Worm (Caenorhabditis elegans) whole organism, L4/young adult: ENCODE measurements around the gene K07F5.22.

Experiments
- W03F9.2 ChIP-seq: fragments of 150-350 bp; optimal IDR thresholded peaks from 2 replicates; lab custom pipeline; 2014; ENCODE audit warnings: missing biosample characterization, missing genetic modification characterization
- dao-5 ChIP-seq: sonication (generic microtip); optimal IDR thresholded peaks from 2 replicates; lab custom pipeline; 2016; ENCODE audit warnings: missing genotype, missing genetic modification characterization, moderate library complexity, missing compliant biosample characterization
- him-1 ChIP-seq: sonication (generic microtip); optimal IDR thresholded peaks from 2 replicates; lab custom pipeline; 2016; ENCODE audit warnings: missing genotype, missing genetic modification reagents, missing genetic modification characterization, missing compliant biosample characterization

DNA sequence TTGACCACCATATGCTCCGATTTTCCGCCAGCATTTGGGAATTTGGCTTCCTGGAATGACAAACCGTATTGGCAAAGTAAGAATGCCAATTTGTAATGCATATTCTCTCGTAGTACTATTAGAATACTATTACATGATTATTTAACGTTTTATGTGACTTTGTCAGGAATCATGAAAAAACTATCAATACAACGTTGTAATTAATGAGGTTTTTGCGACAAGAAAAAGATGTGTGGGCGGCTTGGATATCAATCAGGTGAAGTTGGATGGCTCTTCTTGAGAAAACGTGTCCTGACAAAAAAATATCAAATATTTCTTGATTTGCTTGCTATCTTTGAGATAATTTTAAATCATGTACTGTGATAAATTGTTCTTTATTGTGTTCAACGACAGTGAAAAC, 16.8 kb upstream of the K07F5.22 start, which contains the start of gene K07F5.7:
- TF ChIP-seq W03F9.2 (tag; lab: Kevin White, UChicago) (no peak), dao-5 (tag; lab: Kevin White, UChicago) (no peak), him-1 (no peak)
